Worm (Caenorhabditis elegans) whole organism, dauer: Measurements from ENCODE around the gene tag-267.

Source experiments
- unc-62 ChIP-seq: sonication (generic microtip); optimal IDR thresholded peaks from 2 replicates; lab custom pipeline; 2017; ENCODE audit warnings: missing biosample characterization, missing genetic modification reagents, missing genetic modification characterization

Gene tag-267

DNA sequence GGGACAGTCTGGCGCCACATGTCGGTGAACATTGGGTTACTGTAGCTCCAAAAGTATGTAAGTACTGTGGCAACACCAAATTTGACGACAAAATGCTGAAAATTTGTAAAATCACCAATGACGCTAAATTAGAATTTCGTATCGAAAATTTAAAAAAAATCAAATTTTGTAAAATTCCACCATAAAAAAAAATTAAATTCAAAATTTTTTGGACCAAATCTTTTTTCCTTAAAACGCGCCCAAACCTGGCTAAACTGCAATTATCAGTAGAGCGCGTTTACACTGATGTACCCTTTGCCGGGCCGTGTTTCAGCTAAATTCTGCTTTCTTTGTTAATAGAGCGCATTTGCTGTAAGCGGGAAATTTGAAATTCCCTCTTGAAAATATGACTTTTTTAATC is 9.2 kb upstream of the tag-267 start, which contains the start of gene T19C3.6:
Gene T19C3.6, minus strand, starts transcription at position 101 of the 400 bp plus-strand sequence.
- TF ChIP-seq unc-62 = no peak

DNA sequence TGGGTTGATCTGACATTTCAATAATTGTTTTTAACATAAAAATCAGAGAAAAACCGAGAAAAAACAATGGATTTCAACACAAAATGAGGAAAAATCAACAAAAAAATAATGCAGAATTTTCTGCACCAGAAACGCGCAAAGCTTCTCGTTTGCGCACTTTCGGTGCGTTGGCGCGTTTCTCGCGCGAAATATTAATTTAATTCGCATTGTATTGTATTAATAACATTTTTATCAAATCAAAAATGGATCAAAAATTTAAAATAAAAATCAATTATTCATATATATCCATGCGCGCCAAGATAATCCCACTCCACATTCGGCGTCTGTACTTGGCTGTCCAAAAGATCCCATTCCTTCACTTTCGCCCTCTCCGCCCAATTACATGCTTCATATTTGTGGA is 6.0 kb upstream of the tag-267 start, which contains the start of gene fem-2:
Gene fem-2, minus strand, starts transcription at position 9 of the 400 bp plus-strand sequence.
- no peak for TF ChIP-seq unc-62

DNA sequence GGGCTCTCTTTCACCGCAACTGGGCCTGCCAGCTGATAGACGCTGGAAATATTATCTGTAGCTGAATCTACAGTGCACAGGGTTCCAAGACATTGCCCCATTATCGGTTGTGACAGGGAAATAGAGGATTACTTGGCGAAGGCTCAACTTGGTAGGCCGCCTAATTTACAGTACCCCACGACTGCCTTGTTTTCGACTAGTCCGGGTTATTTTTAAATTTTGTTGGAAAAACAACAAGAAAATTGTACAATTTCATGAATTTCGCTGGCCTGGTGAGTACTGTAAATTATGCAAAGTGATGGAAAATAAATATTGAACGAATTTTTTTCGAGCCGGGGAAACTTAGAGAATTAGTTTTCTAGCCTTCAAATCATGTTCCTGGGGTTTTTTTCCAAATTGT is 4.5 kb upstream of the tag-267 start, which contains the start of gene T19C3.7:
Gene T19C3.7, minus strand, starts transcription at position 101 of the 400 bp plus-strand sequence.
- no peak for TF ChIP-seq unc-62

DNA sequence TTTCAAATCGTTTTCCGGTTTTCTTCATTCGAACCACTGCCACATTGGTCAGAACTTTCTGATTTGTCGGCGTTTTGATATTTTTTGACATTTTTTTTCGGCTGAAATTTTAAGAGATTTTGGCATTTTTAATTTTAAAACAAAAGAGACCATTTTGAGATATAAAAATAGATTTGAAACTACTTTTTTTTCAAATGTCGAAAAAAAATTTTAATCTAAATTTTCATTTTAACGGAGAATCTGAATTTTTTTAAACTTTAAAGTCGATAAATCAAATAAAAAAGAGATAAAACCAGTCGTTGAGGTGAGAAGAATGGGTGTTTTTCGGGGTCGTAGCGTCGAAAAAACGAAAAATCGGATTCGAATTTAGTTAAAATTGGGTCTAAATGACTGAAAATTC is 2.3 kb upstream of the tag-267 start, which contains the start of gene sbds-1:
Gene sbds-1, minus strand, starts transcription at position 101 of the 400 bp plus-strand sequence.
- no peak for TF ChIP-seq unc-62

DNA sequence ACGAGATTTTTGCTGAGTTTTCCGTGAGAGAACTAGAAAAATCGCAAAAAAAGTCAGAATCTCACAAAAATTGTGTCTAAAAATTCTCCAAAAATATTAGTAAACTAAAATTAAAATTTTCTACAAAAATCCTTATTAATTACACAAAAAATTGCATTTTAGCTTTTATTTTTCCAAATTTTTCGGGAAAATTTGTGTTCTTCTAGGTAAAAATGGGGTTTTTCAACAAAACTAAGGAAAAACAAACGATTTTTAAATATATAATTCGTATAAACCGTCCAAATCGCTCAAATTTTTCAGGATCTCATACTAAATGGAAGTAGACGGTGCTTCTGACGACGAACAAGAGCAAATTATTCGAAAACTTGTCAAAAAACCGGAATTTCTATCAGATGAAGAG is 1.2 kb downstream of the tag-267 start, which contains the start of gene W06E11.1:
Gene W06E11.1, plus strand, starts transcription at position 301 of the 400 bp plus-strand sequence.
- TF ChIP-seq unc-62 = no peak

DNA sequence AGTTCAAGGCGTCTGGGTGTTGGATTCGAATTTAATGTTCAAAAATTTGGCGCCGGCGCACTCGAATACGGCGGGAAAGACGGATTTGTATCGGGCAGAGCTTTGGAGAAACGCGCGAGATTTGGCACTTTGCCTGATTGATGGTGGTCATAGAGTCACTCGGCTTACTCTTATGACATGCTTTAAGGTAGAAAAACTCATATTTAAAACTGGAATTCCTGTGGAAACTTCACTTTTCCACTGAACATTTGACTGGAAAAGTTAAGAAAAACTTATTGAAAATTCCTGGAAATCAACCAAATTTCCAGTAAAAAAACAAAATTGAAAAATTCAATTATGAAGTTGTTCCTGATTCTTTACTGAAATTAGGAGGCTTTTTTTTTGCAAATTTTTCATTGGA is 4.1 kb downstream of the tag-267 start:
- no peak for TF ChIP-seq unc-62

DNA sequence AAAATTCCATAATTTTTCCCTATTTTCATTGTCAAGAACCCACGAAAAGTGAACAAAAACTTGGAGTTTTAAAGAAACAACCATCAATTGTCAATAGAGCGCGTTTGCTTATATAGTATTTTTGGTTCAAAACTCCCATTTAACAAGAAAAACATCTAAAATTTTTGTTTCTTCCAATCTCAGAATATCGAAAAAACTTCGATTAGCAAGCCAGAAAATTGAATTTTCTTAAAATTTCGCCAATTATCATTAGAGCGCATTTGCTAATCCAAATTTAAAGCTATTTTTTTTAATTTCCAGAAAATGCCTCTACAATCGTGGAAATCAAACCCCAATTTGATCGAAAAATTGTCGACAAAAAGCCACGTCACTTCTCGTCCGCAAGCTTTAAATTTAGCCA is 5.9 kb downstream of the tag-267 start, which contains the start of gene orai-1:
Gene orai-1, plus strand, starts transcription at position 301 of the 400 bp plus-strand sequence.
- TF ChIP-seq unc-62 = no peak

DNA sequence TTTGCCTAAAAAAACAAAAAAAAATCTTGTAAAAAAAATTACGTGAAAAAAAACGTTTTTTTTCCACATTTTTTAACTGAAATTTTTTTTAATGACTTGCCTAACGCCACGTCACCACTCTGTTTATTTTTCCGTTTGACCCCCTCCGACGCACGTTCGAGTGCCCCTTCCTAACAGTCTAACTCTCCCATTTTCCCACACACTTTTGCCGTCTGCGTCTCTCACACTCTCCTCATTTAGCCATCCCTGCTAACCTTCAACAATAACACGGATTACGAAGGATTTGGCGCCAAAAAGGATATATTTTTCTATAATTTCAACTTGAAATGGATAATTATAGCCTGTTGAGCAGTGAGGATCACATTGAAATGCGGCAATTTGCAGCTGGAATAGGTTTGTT is 6.7 kb downstream of the tag-267 start:
- TF ChIP-seq unc-62 = no peak

DNA sequence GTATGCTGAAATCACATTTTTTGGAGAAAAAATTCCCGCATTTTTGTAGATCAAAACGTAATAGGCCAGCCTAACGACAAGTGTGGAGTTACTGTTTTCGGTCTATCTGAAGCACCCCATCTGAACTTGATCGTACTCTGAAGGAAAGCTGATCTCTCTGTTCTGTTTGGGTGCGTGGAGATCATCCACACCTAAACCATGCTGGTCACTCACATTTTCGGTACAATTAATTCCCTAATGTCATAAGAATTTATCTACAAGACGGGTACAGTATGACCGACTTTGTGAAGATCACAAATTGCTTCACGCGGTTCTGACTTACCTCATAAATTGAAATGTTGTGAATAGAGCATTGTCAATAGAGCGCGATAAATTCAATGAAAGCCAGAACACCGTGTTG is 9.3 kb downstream of the tag-267 start:
- TF ChIP-seq unc-62 = no peak

DNA sequence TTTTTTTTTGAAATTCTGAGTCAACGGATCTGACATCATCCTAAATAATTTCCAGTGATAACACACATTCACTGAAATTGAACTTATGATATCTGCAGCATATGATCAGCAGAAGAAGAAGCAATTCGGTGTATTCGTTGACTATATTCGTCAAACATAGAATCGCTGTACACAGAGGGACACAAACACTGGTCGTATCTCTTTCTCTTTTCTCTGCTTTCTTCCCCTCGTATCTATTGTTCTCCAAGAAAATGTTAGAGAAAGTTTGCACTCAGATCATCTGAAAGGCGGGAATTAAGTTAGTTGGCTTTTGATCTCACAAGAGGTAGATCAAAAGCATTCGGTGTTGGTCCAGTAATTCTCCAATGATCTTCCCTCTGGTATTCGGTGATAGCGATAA is 9.9 kb downstream of the tag-267 start:
- TF ChIP-seq unc-62 = no peak

DNA sequence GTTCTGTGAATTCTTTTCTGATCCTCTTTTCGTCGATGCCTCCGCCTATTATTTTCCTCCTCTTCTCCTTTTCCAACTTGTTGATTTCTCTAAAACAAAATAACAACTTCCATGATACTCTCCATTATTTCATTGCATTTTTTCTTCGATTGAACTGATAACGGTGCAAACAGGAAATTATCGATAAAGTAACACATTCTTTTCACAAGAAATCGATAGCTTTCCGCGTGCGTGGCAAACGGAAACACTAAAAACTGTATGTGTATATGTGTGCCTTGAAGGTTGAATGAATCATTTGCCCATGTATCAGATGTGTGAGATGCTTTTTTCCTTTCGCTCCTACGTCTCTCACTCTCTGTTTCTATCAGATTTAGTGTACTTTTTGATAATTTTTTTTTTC is 11.0 kb downstream of the tag-267 start:
- no peak for TF ChIP-seq unc-62

DNA sequence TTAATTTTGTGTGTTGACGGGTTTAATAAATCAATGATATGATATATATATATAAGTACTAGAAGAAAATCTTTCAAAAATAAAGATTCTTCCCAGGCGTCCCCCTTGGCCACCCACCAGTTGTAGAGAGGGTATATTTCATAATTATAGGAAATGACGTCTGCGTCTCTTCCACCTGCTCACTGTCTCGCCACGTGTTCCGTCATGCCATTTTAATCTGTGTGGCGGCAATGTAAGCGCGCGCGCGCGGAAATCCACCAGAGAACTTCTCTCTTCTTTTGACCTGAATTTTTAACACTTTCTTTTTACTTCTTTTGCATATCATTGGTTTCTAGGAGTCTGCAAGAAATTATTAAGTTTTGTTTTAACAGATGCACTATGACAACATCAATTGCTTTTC is 13.8 kb downstream of the tag-267 start:
- no peak for TF ChIP-seq unc-62

DNA sequence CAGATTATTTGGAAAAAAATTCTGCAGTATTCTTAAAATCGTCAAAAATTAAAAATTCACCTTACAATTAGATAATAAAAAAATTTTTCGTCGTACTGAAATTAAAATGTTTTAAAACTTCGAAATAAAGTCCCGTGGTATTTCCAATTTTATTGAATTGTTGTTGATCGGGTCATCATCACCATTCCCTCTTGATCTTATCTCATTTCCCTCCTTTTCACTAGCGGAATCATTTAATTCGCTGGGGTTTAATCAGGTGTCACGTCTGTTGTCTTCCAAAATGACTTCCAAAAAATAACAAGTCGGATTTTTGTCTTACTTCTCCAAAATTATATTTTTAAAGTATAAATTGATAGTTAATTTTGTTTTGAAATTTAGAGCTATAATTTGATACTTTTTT is 16.1 kb downstream of the tag-267 start:
- no peak for TF ChIP-seq unc-62

DNA sequence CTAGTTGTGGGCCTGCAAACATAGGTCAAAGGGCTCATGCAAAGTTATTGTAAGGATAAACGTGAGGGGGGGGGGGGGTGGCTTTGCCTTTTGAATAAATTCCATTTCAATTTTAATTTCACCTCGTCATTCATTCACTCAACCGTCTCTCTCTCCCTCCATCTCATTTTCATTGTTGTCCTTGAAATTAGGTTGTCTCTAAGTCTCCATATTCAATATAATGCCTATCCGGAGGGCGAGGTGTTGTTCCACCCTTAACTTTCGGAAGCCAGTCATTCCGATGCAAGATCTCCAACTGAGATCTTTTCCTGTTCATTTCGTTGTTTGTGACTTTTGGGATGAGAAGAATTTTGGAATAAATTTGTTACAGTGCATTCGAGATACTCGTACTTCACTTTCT is 16.7 kb downstream of the tag-267 start:
- no peak for TF ChIP-seq unc-62

DNA sequence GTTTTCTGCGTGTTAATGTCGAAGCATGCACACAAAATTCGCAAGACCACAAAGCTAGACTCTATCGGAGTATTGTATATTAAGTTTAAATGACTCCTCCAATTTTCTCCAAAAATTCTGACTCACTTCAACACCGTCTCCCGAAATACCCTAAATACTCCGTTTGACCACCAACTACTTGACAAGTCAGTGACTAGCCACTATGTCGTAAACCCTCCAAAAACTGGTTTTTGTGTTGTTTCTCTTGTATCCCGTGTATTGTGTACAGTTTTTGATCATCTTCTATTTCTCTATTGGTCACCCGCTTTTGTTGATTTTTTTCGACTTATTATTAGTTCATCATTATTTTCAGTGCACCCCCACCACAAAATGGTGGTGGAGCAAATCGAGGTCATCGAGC is 17.8 kb downstream of the tag-267 start, which contains the start of gene C09F5.1:
Gene C09F5.1, plus strand, starts transcription at position 353 of the 400 bp plus-strand sequence.
- no peak for TF ChIP-seq unc-62

DNA sequence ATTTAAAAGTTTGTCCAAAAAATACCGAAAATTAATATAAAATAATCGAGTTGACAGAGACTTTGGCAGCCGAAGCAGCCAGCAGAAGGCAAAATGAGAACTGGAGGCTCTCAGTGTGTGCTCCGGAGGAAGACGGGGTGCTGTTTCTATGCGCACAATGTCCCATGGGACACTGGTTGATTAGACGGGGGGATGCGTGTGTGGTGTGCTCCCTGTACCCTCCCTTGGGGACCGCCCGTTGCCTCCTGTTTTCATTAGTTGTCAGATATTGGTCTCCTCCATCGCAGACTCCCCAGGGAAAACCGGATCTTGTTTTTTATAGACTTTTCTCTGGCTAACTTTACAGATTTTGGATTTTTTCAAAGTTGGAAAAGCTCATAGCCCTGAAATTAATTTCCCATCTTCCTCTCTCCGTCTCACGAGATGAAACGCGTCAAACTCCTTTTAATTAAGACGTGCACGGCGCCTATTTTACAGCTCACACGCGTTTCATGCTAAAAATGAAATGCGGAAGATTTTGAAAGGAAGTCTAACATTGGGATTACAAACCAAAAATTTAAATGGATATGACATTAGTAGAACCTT is 24.7 kb downstream of the tag-267 start, which contains the start of gene C09F5.3:
Gene C09F5.3, minus strand, starts transcription at position 94 of the 585 bp plus-strand sequence.
- TF ChIP-seq unc-62 = no peak

DNA sequence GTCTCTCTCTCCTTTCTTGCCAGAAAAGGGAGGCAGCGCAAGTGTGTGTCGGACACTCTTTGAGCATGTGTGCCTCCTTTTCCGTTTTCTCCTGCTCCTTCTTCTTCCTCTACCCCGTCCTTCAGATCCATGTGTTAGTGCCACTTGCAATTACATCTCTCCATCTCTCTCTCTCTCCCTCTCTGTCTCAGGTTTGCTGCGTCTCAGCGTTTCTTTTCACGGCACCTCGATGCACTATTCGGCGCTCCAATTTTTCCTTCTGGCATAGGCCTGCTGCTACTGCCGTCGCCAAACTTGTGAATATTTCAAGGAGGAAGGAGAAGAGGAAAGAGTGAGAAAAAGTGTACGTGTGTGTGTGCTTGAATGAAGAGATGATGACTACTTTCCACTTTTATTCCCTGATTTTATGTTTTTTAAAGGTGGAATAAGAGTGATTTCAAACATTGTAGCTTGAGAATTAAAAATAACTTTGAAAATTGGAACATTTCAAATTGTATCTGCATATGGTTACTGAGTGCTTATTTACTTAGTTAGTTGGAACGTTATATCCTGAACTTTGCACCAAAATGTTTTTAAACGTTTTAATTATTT is 27.8 kb downstream of the tag-267 start, which contains the start of gene W02B3.3:
Gene W02B3.3, minus strand, starts transcription at position 131 of the 591 bp plus-strand sequence.
- TF ChIP-seq unc-62 = no peak

DNA sequence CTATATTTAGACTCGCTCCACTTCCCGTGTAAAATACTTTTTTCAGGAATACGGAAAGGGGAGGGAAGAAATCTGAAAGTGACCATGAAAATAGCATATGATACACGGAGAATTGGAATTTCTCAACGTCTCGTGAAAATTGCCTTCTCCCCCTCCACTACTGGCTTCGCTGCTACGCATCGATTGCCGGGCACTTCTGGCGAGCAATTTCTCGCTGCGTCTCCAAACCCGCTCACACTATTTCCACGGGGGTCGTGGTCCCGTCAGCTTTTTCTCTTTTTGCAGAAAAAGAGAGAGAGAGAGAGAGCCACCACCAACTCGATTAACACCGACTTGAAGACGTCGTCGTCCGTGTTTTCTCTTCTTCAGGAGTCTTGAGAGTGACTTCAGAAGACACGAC is 30.4 kb downstream of the tag-267 start:
- TF ChIP-seq unc-62 = no peak
